Worm (Caenorhabditis elegans): ENCODE measurements around the gene ZK637.14.

The ZK637.14 gene

DNA sequence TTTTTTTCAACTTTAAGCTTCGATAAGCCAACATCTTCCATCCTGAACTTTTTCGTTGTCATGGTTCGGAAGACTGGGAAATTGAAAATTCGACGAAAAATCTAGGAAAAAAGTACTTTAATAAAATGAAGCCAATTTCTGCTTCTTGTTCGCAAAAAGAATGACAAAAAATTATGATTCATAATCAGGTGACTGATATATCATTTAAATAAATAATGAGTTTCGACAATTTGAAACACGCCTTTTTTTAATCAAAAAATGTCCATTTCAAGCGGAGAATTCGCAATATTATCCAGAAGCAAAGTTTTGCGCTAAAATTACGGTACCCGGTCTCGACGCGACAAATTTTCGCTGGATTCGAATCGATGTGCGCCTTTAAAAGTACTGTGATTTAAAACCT lies 43.8 kb downstream of the ZK637.14 start, which contains the start of gene F44E2.6:
F44E2.6 (minus strand) TSS at position 101 of the 400 bp plus-strand sequence.
- no peak for TF ChIP-seq dao-5 (tag; optimal IDR thresholded peaks at IDR 0.05)
- TF ChIP-seq him-1 (tag; optimal IDR thresholded peaks at IDR 0.05): no peak
- no peak for TF ChIP-seq W03F9.2 (tag; optimal IDR thresholded peaks at IDR 0.05)

ce11 chrIII:8844137-8844536 lies 44.8 kb downstream of the ZK637.14 start:
- TF ChIP-seq dao-5 (tag; optimal IDR thresholded peaks at IDR 0.05) (no peak), W03F9.2 (tag; optimal IDR thresholded peaks at IDR 0.05) (no peak), him-1 (tag; optimal IDR thresholded peaks at IDR 0.05) (no peak)

ce11 chrIII:8839813-8840212 lies 49.1 kb downstream of the ZK637.14 start:
- TF ChIP-seq dao-5 (tag; optimal IDR thresholded peaks at IDR 0.05) (no peak), W03F9.2 (tag; optimal IDR thresholded peaks at IDR 0.05) (no peak), him-1 (tag; optimal IDR thresholded peaks at IDR 0.05) (no peak)

Measured in whole organism, L4/young adult.